Worm (Caenorhabditis elegans): ENCODE results near the gene nmat-1.

The nmat-1 gene

ce11 chrX:12025070-12025789 lies 7.4 kb upstream of the nmat-1 start, which contains the start of gene B0198.2:
B0198.2 (plus strand) TSS chrX:12025739.
- no peak for TF ChIP-seq aly-1 (tag; optimal IDR thresholded peaks at IDR 0.05)
- TF ChIP-seq flt-1 (GFP tag; IDR thresholded peaks at IDR 0.05), result no peak
- TF ChIP-seq hmbx-1 (tag; optimal IDR thresholded peaks at IDR 0.05), result no peak
- TF ChIP-seq scrt-1 (GFP tag; IDR thresholded peaks at IDR 0.05), result no peak
- TF ChIP-seq hnd-1 (tag; optimal IDR thresholded peaks at IDR 0.05), result no peak
- no peak for TF ChIP-seq hmg-4 (GFP tag; optimal IDR thresholded peaks at IDR 0.05)

ce11 chrX:12022496-12022895 lies 4.7 kb upstream of the nmat-1 start:
- TF ChIP-seq ets-7 (tag; optimal IDR thresholded peaks at IDR 0.05) (no peak), pes-1 (GFP tag; IDR thresholded peaks at IDR 0.05) (no peak), flt-1 (GFP tag; IDR thresholded peaks at IDR 0.05) (no peak), ama-1 (optimal IDR thresholded peaks at IDR 0.05) (no peak), tra-4 (tag; optimal IDR thresholded peaks at IDR 0.05) (no peak), tbx-11 (GFP tag; IDR thresholded peaks at IDR 0.05) (no peak), ceh-13 (GFP tag; optimal IDR thresholded peaks at IDR 0.05) (no peak), hnd-1 (tag; optimal IDR thresholded peaks at IDR 0.05) (no peak), scrt-1 (GFP tag; IDR thresholded peaks at IDR 0.05) (no peak), aly-1 (tag; optimal IDR thresholded peaks at IDR 0.05) (no peak), ceh-36 (tag; optimal IDR thresholded peaks at IDR 0.05) (no peak), F13C5.2 (tag; optimal IDR thresholded peaks at IDR 0.05) (no peak), B0310.2 (tag; optimal IDR thresholded peaks at IDR 0.05) (no peak)

- TF ChIP-seq hnd-1 (tag; optimal IDR thresholded peaks at IDR 0.05) (no peak), aly-1 (tag; optimal IDR thresholded peaks at IDR 0.05) (no peak), tbx-37 (GFP tag; conservative IDR thresholded peaks at IDR 0.05) (no peak), flt-1 (GFP tag; IDR thresholded peaks at IDR 0.05) (no peak), tra-4 (tag; optimal IDR thresholded peaks at IDR 0.05) (no peak), B0310.2 (tag; optimal IDR thresholded peaks at IDR 0.05) (no peak), scrt-1 (GFP tag; IDR thresholded peaks at IDR 0.05) (no peak), ceh-13 (GFP tag; optimal IDR thresholded peaks at IDR 0.05) (no peak), ama-1 (optimal IDR thresholded peaks at IDR 0.05) (no peak), hmg-4 (GFP tag; optimal IDR thresholded peaks at IDR 0.05) (no peak), tbx-11 (GFP tag; IDR thresholded peaks at IDR 0.05) (no peak), F13C5.2 (tag; optimal IDR thresholded peaks at IDR 0.05) (no peak), hmbx-1 (tag; optimal IDR thresholded peaks at IDR 0.05) (no peak), ets-7 (tag; optimal IDR thresholded peaks at IDR 0.05) (no peak), pes-1 (GFP tag; IDR thresholded peaks at IDR 0.05) (no peak), ceh-36 (tag; optimal IDR thresholded peaks at IDR 0.05) (no peak), sea-1 (GFP tag; conservative IDR thresholded peaks at IDR 0.05) (no peak)
Observed at ce11 chrX:12021446-12021845, 3.6 kb upstream of the nmat-1 start.

ce11 chrX:12007905-12008466 lies 9.9 kb downstream of the nmat-1 start:
- TF ChIP-seq scrt-1 (GFP tag; IDR thresholded peaks at IDR 0.05), result no peak
- TF ChIP-seq tbx-37 (GFP tag; conservative IDR thresholded peaks at IDR 0.05), result no peak

- no peak for TF ChIP-seq tbx-11 (GFP tag; IDR thresholded peaks at IDR 0.05)
- TF ChIP-seq hmbx-1 (tag; optimal IDR thresholded peaks at IDR 0.05), result no peak
- no peak for TF ChIP-seq F13C5.2 (tag; optimal IDR thresholded peaks at IDR 0.05)
- no peak for TF ChIP-seq ceh-36 (tag; optimal IDR thresholded peaks at IDR 0.05)
- no peak for TF ChIP-seq scrt-1 (GFP tag; IDR thresholded peaks at IDR 0.05)
- no peak for TF ChIP-seq B0310.2 (tag; optimal IDR thresholded peaks at IDR 0.05)
Observed at ce11 chrX:12006470-12006869, 11.4 kb downstream of the nmat-1 start.

- TF ChIP-seq hnd-1 (tag; optimal IDR thresholded peaks at IDR 0.05), result no peak
- TF ChIP-seq B0310.2 (tag; optimal IDR thresholded peaks at IDR 0.05), result no peak
- TF ChIP-seq ceh-36 (tag; optimal IDR thresholded peaks at IDR 0.05), result no peak
- no peak for TF ChIP-seq tra-4 (tag; optimal IDR thresholded peaks at IDR 0.05)
- TF ChIP-seq ama-1 (optimal IDR thresholded peaks at IDR 0.05), result no peak
- TF ChIP-seq F13C5.2 (tag; optimal IDR thresholded peaks at IDR 0.05), result no peak
- no peak for TF ChIP-seq ets-7 (tag; optimal IDR thresholded peaks at IDR 0.05)
Observed at ce11 chrX:12005499-12005959, 12.3 kb downstream of the nmat-1 start, which contains the start of gene sma-5. sma-5 (minus strand) TSS chrX:12005549.

ce11 chrX:12004925-12005324 lies 12.9 kb downstream of the nmat-1 start:
- TF ChIP-seq ceh-36 (tag; optimal IDR thresholded peaks at IDR 0.05) (no peak), pes-1 (GFP tag; IDR thresholded peaks at IDR 0.05) (no peak), scrt-1 (GFP tag; IDR thresholded peaks at IDR 0.05) (no peak), ama-1 (optimal IDR thresholded peaks at IDR 0.05) (no peak), hmg-4 (GFP tag; optimal IDR thresholded peaks at IDR 0.05) (no peak), F13C5.2 (tag; optimal IDR thresholded peaks at IDR 0.05) (no peak)

ce11 chrX:12003969-12004368 lies 13.9 kb downstream of the nmat-1 start:
- TF ChIP-seq tbx-37 (GFP tag; conservative IDR thresholded peaks at IDR 0.05) (no peak), scrt-1 (GFP tag; IDR thresholded peaks at IDR 0.05) (no peak), sea-1 (GFP tag; conservative IDR thresholded peaks at IDR 0.05) (no peak), ceh-13 (GFP tag; optimal IDR thresholded peaks at IDR 0.05) (no peak), B0310.2 (tag; optimal IDR thresholded peaks at IDR 0.05) (no peak), ceh-36 (tag; optimal IDR thresholded peaks at IDR 0.05) (no peak), pes-1 (GFP tag; IDR thresholded peaks at IDR 0.05) (no peak), aly-1 (tag; optimal IDR thresholded peaks at IDR 0.05) (no peak), tbx-11 (GFP tag; IDR thresholded peaks at IDR 0.05) (no peak), F13C5.2 (tag; optimal IDR thresholded peaks at IDR 0.05) (no peak), flt-1 (GFP tag; IDR thresholded peaks at IDR 0.05) (no peak)
